Fruit fly (Drosophila melanogaster): ENCODE results near the gene CG8372.

Gene CG8372

dm6 chr2L:8203748-8204147, 9.0 kb downstream of the CG8372 start:
- TF ChIP-seq EcR (GFP tag; optimal IDR thresholded peaks at IDR 0.05) (no peak), psq (optimal IDR thresholded peaks at IDR 0.05) (no peak), usp (GFP tag; optimal IDR thresholded peaks at IDR 0.05) (no peak), Dll (optimal IDR thresholded peaks at IDR 0.05) (no peak), CG8478 (optimal IDR thresholded peaks at IDR 0.05) (no peak), pan (optimal IDR thresholded peaks at IDR 0.05) (no peak)

dm6 chr2L:8202569-8202968, 10.1 kb downstream of the CG8372 start:
- TF ChIP-seq Dll (optimal IDR thresholded peaks at IDR 0.05) (no peak), EcR (GFP tag; optimal IDR thresholded peaks at IDR 0.05) (no peak), pan (optimal IDR thresholded peaks at IDR 0.05) (no peak), usp (GFP tag; optimal IDR thresholded peaks at IDR 0.05) (no peak), CG8478 (optimal IDR thresholded peaks at IDR 0.05) (no peak), psq (optimal IDR thresholded peaks at IDR 0.05) (no peak)

DNA sequence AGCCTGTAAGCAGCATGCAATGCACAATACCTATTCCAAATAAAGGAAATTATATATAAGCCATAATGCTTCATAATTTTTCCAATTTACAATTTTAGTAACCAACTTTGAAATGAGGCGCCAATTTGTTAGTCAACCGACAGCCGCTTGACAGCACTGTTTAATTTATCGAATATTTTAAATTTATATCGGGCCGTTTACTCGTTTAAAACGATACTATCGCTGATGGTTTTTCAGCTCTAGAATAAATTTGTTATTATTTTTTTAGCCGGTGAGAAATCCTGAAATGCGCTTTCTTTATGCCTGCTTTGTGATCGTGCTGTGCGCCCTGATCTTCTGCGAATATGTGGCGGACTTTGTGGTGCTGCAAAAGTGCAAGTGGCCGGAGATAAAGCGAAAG, 13.9 kb downstream of the CG8372 start, which contains the start of gene PGAP5:
Gene PGAP5, plus strand, starts transcription at position 126 of the 400 bp plus-strand sequence.
- no peak for TF ChIP-seq usp (GFP tag; optimal IDR thresholded peaks at IDR 0.05)
- no peak for TF ChIP-seq pan (optimal IDR thresholded peaks at IDR 0.05)
- no peak for TF ChIP-seq Dll (optimal IDR thresholded peaks at IDR 0.05)
- no peak for TF ChIP-seq psq (optimal IDR thresholded peaks at IDR 0.05)
- TF ChIP-seq EcR (GFP tag; optimal IDR thresholded peaks at IDR 0.05), result no peak
- TF ChIP-seq CG8478 (optimal IDR thresholded peaks at IDR 0.05), result no peak

dm6 chr2L:8196757-8197530, 15.8 kb downstream of the CG8372 start, which contains the start of the genes CG8475 and CG8460:
Gene CG8475, minus strand, starts transcription at chr2L:8196918.
Gene CG8460, plus strand, starts transcription at chr2L:8197193.
- TF ChIP-seq pan (optimal IDR thresholded peaks at IDR 0.05), result no peak
- no peak for TF ChIP-seq Dll (optimal IDR thresholded peaks at IDR 0.05)
- no peak for TF ChIP-seq psq (optimal IDR thresholded peaks at IDR 0.05)
- TF ChIP-seq usp (GFP tag; optimal IDR thresholded peaks at IDR 0.05), result no peak

DNA sequence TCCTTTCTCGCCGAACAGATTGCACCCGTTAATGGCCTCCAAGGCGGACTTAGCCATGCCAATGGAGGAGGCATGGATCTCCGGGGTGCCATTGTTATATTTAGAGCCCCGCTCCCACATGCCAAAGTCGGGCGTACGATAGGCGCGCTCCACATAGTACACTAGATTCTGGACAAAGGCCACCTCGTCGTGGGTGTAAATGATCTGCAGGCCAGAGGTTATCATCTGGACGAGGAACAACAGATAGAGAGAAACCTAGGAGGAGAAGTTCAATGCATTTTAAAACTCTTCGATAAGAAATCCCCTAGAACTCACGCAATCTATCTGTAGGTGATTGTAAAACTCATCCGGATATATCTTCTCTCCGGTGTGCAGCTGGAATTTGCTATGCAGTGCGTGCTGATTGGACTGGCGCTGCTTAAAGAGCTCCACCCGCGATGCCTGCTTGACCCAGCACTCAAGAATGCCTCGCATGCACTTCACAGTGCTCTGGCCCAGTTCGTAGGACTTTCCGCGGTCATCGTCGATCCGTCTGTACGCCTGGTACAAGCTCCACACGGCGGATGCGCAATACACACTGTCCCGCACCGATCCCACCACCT, 16.9 kb downstream of the CG8372 start:
- TF ChIP-seq CG8478 (optimal IDR thresholded peaks at IDR 0.05) (no peak), Dll (optimal IDR thresholded peaks at IDR 0.05) (no peak), usp (GFP tag; optimal IDR thresholded peaks at IDR 0.05) (no peak)

dm6 chr2L:8190681-8191080, 22.0 kb downstream of the CG8372 start, which contains the start of gene CG34134:
Gene CG34134, minus strand, starts transcription at chr2L:8190781.
- TF ChIP-seq psq (optimal IDR thresholded peaks at IDR 0.05) (no peak), usp (GFP tag; optimal IDR thresholded peaks at IDR 0.05) (no peak), EcR (GFP tag; optimal IDR thresholded peaks at IDR 0.05) (no peak), Dll (optimal IDR thresholded peaks at IDR 0.05) (no peak), CG8478 (optimal IDR thresholded peaks at IDR 0.05) (no peak), pan (optimal IDR thresholded peaks at IDR 0.05) (no peak)

- TF ChIP-seq usp (GFP tag; optimal IDR thresholded peaks at IDR 0.05) (no peak), pan (optimal IDR thresholded peaks at IDR 0.05) (no peak), psq (optimal IDR thresholded peaks at IDR 0.05) (no peak)
These were observed 27.7 kb downstream of the CG8372 start for dm6 chr2L:8185008-8185407.

DNA sequence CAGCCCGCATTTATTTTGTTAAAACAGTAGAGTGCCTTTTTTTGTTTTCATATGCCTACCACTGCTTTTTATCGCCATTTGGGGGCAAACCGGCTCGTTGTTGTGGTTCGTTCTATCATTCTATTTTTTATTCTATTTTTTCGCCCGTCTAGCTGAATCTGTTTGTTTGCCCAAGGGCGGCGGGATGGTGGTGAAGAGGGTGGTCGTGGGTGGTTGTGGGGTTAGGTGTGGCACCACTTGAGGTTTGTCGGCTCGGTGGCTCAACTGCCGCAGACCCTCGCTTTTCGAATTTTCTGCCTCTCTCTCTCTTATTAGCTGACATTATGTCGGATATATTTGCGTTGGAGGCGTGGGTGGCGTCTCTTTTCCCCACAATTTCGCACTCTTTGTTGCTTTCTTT, 41.2 kb downstream of the CG8372 start:
- TF ChIP-seq CG8478 (optimal IDR thresholded peaks at IDR 0.05), result no peak
- TF ChIP-seq psq (optimal IDR thresholded peaks at IDR 0.05), result no peak
- TF ChIP-seq Dll (optimal IDR thresholded peaks at IDR 0.05), result no peak
- TF ChIP-seq EcR (GFP tag; optimal IDR thresholded peaks at IDR 0.05), result no peak
- TF ChIP-seq pan (optimal IDR thresholded peaks at IDR 0.05), result no peak
- no peak for TF ChIP-seq usp (GFP tag; optimal IDR thresholded peaks at IDR 0.05)

- TF ChIP-seq psq (optimal IDR thresholded peaks at IDR 0.05) (no peak), Dll (optimal IDR thresholded peaks at IDR 0.05) (no peak), CG8478 (optimal IDR thresholded peaks at IDR 0.05) (no peak), pan (optimal IDR thresholded peaks at IDR 0.05) (no peak), EcR (GFP tag; optimal IDR thresholded peaks at IDR 0.05) (no peak), usp (GFP tag; optimal IDR thresholded peaks at IDR 0.05) (no peak)
These were observed 42.0 kb downstream of the CG8372 start for dm6 chr2L:8170600-8171182.

DNA sequence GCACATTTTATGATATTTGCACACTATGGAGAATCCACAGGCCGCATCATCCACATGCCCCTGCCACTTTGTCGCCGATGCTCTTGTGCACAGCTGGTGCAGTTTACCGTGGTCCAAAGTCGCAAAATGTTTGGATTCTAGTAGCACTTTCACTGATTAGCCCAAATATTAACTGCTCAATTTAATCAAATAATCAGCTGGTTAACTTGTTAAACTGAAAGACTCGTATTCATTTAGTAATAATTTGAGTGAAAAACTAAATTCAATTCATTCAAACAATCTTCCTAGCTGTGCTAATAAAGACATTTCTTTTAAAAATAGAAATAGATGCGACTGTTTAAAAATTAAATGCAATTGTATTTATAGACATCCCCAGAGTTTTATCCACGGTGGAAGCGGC, 44.6 kb downstream of the CG8372 start:
- TF ChIP-seq pan (optimal IDR thresholded peaks at IDR 0.05) (no peak), CG8478 (optimal IDR thresholded peaks at IDR 0.05) (no peak), usp (GFP tag; optimal IDR thresholded peaks at IDR 0.05) (no peak), EcR (GFP tag; optimal IDR thresholded peaks at IDR 0.05) (no peak), psq (optimal IDR thresholded peaks at IDR 0.05) (no peak), Dll (optimal IDR thresholded peaks at IDR 0.05) (no peak)

dm6 chr2L:8165800-8166576, 46.7 kb downstream of the CG8372 start:
- no peak for TF ChIP-seq EcR (GFP tag; optimal IDR thresholded peaks at IDR 0.05)
- no peak for TF ChIP-seq CG8478 (optimal IDR thresholded peaks at IDR 0.05)
- no peak for TF ChIP-seq psq (optimal IDR thresholded peaks at IDR 0.05)
- no peak for TF ChIP-seq Dll (optimal IDR thresholded peaks at IDR 0.05)
- no peak for TF ChIP-seq usp (GFP tag; optimal IDR thresholded peaks at IDR 0.05)
- no peak for TF ChIP-seq pan (optimal IDR thresholded peaks at IDR 0.05)

All from whole organism.